Worm (Caenorhabditis elegans) whole organism, L4 larva: ENCODE data around the gene tbc-10.
A peak's percentile ranks its signal among the peaks of the same experiment; 100 is the strongest.

Experiments
- D1046.2 ChIP-seq: fragments of 200-800 bp; sonication (Bioruptor generic); IDR thresholded peaks from 2 replicates; pipeline ENCODE4 v1.3.6; 2022; ENCODE audit warnings: missing genetic modification characterization, missing compliant biosample characterization
- F10B5.3 ChIP-seq: sonication (generic microtip); optimal IDR thresholded peaks from 2 replicates; lab custom pipeline; 2016; ENCODE audit warnings: mild to moderate bottlenecking, missing genetic modification characterization, missing compliant biosample characterization
- F26F4.8 ChIP-seq: fragments of 200-800 bp; sonication (Bioruptor generic); conservative IDR thresholded peaks from 2 replicates; pipeline ENCODE4 v1.3.6; 2022; ENCODE audit warnings: missing genetic modification characterization, missing compliant biosample characterization
- Y105C5A.15 ChIP-seq: fragments of 200-800 bp; sonication (Bioruptor generic); IDR thresholded peaks from 2 replicates; pipeline ENCODE4 v1.3.6; 2022; ENCODE audit warnings: missing genetic modification characterization, missing compliant biosample characterization
- Y75B8A.6 ChIP-seq: fragments of 200-800 bp; sonication (Bioruptor generic); IDR thresholded peaks from 2 replicates; pipeline ENCODE4 v1.3.6; 2022; ENCODE audit warnings: missing genetic modification reagents, missing genetic modification characterization, missing compliant biosample characterization
- aha-1 ChIP-seq: fragments of 150-350 bp; peaks from one replicate; lab custom pipeline; 2014; ENCODE audit warnings: missing biosample characterization, missing genetic modification characterization
- aly-2 ChIP-seq: sonication (generic microtip); optimal IDR thresholded peaks from 2 replicates; lab custom pipeline; 2018; ENCODE audit warnings: missing biosample characterization, missing genetic modification characterization
- ceh-32 ChIP-seq: sonication (generic microtip); optimal IDR thresholded peaks from 2 replicates; lab custom pipeline; 2016; ENCODE audit warnings: mild to moderate bottlenecking, missing genetic modification characterization, missing compliant biosample characterization; ENCODE audit not compliant: poor library complexity
- ces-1 ChIP-seq: fragments of 150-350 bp; sonication (generic microtip); optimal IDR thresholded peaks from 4 replicates; lab custom pipeline; 2014; ENCODE audit warnings: missing biosample characterization, missing genetic modification reagents, missing genetic modification characterization
- cey-2 ChIP-seq: sonication (generic microtip); optimal IDR thresholded peaks from 3 replicates; lab custom pipeline; 2017; ENCODE audit warnings: missing genetic modification characterization, mild to moderate bottlenecking, missing compliant biosample characterization, antibody characterized with exemption, borderline replicate concordance; ENCODE audit not compliant: insufficient read depth
- daf-16 ChIP-seq, 3 experiments: sonication (generic microtip); optimal IDR thresholded peaks; 2 replicates each; lab custom pipeline; 2016 to 2017; ENCODE audit warnings: missing genetic modification characterization in 3 of 3, missing genetic modification reagents in 3 of 3, mild to moderate bottlenecking in 2 of 3, missing compliant biosample characterization in 2 of 3, missing biosample characterization in 1 of 3, moderate library complexity in 1 of 3
- dmd-9 ChIP-seq: fragments of 200-800 bp; sonication (Bioruptor generic); IDR thresholded peaks from 2 replicates; pipeline ENCODE4 v1.3.6; 2022; ENCODE audit warnings: missing genetic modification reagents, missing genetic modification characterization, missing compliant biosample characterization
- duxl-1 ChIP-seq: sonication (generic microtip); optimal IDR thresholded peaks from 2 replicates; lab custom pipeline; 2016; ENCODE audit warnings: mild to moderate bottlenecking, missing genetic modification characterization, moderate library complexity, missing compliant biosample characterization; ENCODE audit not compliant: poor library complexity
- dve-1 ChIP-seq: sonication (generic microtip); optimal IDR thresholded peaks from 2 replicates; lab custom pipeline; 2017; ENCODE audit warnings: antibody characterized with exemption, mild to moderate bottlenecking, missing genetic modification characterization, missing compliant biosample characterization; ENCODE audit not compliant: insufficient read depth
- gei-8 ChIP-seq: fragments of 200-800 bp; sonication (Bioruptor generic); optimal IDR thresholded peaks from 2 replicates; lab custom pipeline; 2018; ENCODE audit warnings: mild to moderate bottlenecking, missing genetic modification characterization, missing compliant biosample characterization
- hlh-11 ChIP-seq: fragments of 200-800 bp; sonication (Bioruptor generic); optimal IDR thresholded peaks from 2 replicates; lab custom pipeline; 2018; ENCODE audit warnings: mild to moderate bottlenecking, missing genetic modification characterization, missing compliant biosample characterization
- madf-5 ChIP-seq, 2 experiments: fragments of 200-800 bp; sonication (Bioruptor generic); IDR thresholded peaks; 2 replicates each; pipeline ENCODE4 v1.3.6; 2022; ENCODE audit warnings: missing compliant biosample characterization in 2 of 2, missing genetic modification characterization in 2 of 2
- mdt-29 ChIP-seq: fragments of 200-800 bp; sonication (Bioruptor generic); IDR thresholded peaks from 2 replicates; pipeline ENCODE4 v1.3.6; 2022; ENCODE audit warnings: missing genetic modification reagents, missing genetic modification characterization, missing compliant biosample characterization
- mes-2 ChIP-seq: sonication (generic microtip); optimal IDR thresholded peaks from 2 replicates; lab custom pipeline; 2016; ENCODE audit warnings: missing genotype, mild to moderate bottlenecking, missing genetic modification characterization, missing compliant biosample characterization; ENCODE audit not compliant: poor library complexity, severe bottlenecking
- nhr-10 ChIP-seq: fragments of 150-350 bp; optimal IDR thresholded peaks from 2 replicates; lab custom pipeline; 2014; ENCODE audit warnings: missing biosample characterization, missing genetic modification characterization
- nhr-102 ChIP-seq: sonication (generic microtip); optimal IDR thresholded peaks from 2 replicates; lab custom pipeline; 2016; ENCODE audit warnings: mild to moderate bottlenecking, missing genetic modification characterization, moderate library complexity, missing compliant biosample characterization
- nhr-28 ChIP-seq: fragments of 150-350 bp; optimal IDR thresholded peaks from 2 replicates; lab custom pipeline; 2014; ENCODE audit warnings: missing biosample characterization, missing genetic modification characterization
- nhr-42 ChIP-seq: fragments of 200-800 bp; sonication (Bioruptor generic); IDR thresholded peaks from 2 replicates; pipeline ENCODE4 v1.3.6; 2022; ENCODE audit warnings: missing genetic modification characterization, missing compliant biosample characterization
- nhr-76 ChIP-seq: fragments of 150-350 bp; optimal IDR thresholded peaks from 2 replicates; lab custom pipeline; 2014; ENCODE audit warnings: missing biosample characterization, missing genetic modification characterization
- pqm-1 ChIP-seq: sonication (generic microtip); optimal IDR thresholded peaks from 2 replicates; lab custom pipeline; 2017; ENCODE audit warnings: missing biosample characterization, missing genetic modification characterization
- sdz-12 ChIP-seq: fragments of 200-800 bp; sonication (Bioruptor generic); optimal IDR thresholded peaks from 2 replicates; lab custom pipeline; 2018; ENCODE audit warnings: mild to moderate bottlenecking, missing genetic modification characterization, missing compliant biosample characterization
- set-16 ChIP-seq: fragments of 200-800 bp; sonication (Bioruptor generic); IDR thresholded peaks from 2 replicates; pipeline ENCODE4 v1.3.6; 2022; ENCODE audit warnings: missing genetic modification reagents, missing genetic modification characterization, missing compliant biosample characterization
- spr-1 ChIP-seq: sonication (generic microtip); optimal IDR thresholded peaks from 2 replicates; lab custom pipeline; 2016; ENCODE audit warnings: mild to moderate bottlenecking, missing genetic modification characterization, missing compliant biosample characterization
- unc-62 ChIP-seq, 3 experiments: fragments of 150-350 bp in 1 of 3; sonication (generic microtip); optimal IDR thresholded peaks in 2 of 3; peaks in 1 of 3; 1 replicate in 1 of 3; 2 replicates in 2 of 3; lab custom pipeline; 2014 to 2017; ENCODE audit warnings: missing biosample characterization in 3 of 3, missing genetic modification characterization in 3 of 3, missing genetic modification reagents in 3 of 3, missing genotype in 1 of 3
- zag-1 ChIP-seq: fragments of 150-350 bp; optimal IDR thresholded peaks from 2 replicates; lab custom pipeline; 2014; ENCODE audit warnings: missing biosample characterization, missing genetic modification characterization
- zfp-2 ChIP-seq: sonication (generic microtip); optimal IDR thresholded peaks from 2 replicates; lab custom pipeline; 2016; ENCODE audit warnings: mild to moderate bottlenecking, missing genetic modification characterization, missing compliant biosample characterization
- ztf-11 ChIP-seq: fragments of 150-350 bp; optimal IDR thresholded peaks from 2 replicates; lab custom pipeline; 2014; ENCODE audit warnings: missing biosample characterization, missing genetic modification characterization
- ztf-7 ChIP-seq: fragments of 150-350 bp; optimal IDR thresholded peaks from 2 replicates; lab custom pipeline; 2014; ENCODE audit warnings: missing biosample characterization, missing genetic modification characterization

The tbc-10 gene

ce11 chrIII:1008091-1008490, 25.0 kb downstream of the tbc-10 start, which contains the start of gene clc-27 (continued):
- TF ChIP-seq sdz-12 (GFP tag; lab: Kevin White, UChicago), result no peak
- no peak for TF ChIP-seq ztf-11 (tag; lab: Kevin White, UChicago)
- TF ChIP-seq, all 104 proteins: peak for 3

- peak; percentile 71 for TF ChIP-seq set-16
Measured at ce11 chrIII:1009034-1009433, 26.0 kb downstream of the tbc-10 start.

- TF ChIP-seq madf-5 (GFP tag; IDR thresholded peaks at IDR 0.05; lab: Robert Waterston, UW) (no peak), set-16 (peak; percentile 45; the same call in 1 of the 2 replicates)
- TF ChIP-seq, all 104 proteins: peak for 1
Measured at ce11 chrIII:1009775-1010174, 26.7 kb downstream of the tbc-10 start, which contains the start of gene clc-24. TSS of gene clc-24 (plus strand) at chrIII:1010037.

- TF ChIP-seq Y105C5A.15, result no peak
- TF ChIP-seq nhr-10 (tag; lab: Kevin White, UChicago), result no peak
- no peak for TF ChIP-seq ceh-32 (tag; lab: Kevin White, UChicago)
- TF ChIP-seq dve-1 (tag; lab: Kevin White, UChicago), result no peak
- TF ChIP-seq zag-1, result no peak
- TF ChIP-seq F10B5.3, result no peak
- TF ChIP-seq cey-2 (tag; lab: Kevin White, UChicago), result no peak
- no peak for TF ChIP-seq set-16
- no peak for TF ChIP-seq gei-8 (GFP tag; lab: Kevin White, UChicago)
- no peak for TF ChIP-seq mes-2 (tag; lab: Kevin White, UChicago)
- no peak for TF ChIP-seq nhr-102
- TF ChIP-seq D1046.2, result no peak
- no peak for TF ChIP-seq mdt-29 (GFP tag; lab: Robert Waterston, UW)
- no peak for TF ChIP-seq ztf-11 (tag; lab: Kevin White, UChicago)
- TF ChIP-seq F26F4.8, result no peak
- no peak for TF ChIP-seq madf-5 (GFP tag; IDR thresholded peaks at IDR 0.05; lab: Robert Waterston, UW)
- no peak for TF ChIP-seq hlh-11 (tag; lab: Kevin White, UChicago)
Measured at ce11 chrIII:1016080-1016479, 33.0 kb downstream of the tbc-10 start, which contains the start of gene Y34F4.3. TSS of gene Y34F4.3 (minus strand) at chrIII:1016180.

DNA sequence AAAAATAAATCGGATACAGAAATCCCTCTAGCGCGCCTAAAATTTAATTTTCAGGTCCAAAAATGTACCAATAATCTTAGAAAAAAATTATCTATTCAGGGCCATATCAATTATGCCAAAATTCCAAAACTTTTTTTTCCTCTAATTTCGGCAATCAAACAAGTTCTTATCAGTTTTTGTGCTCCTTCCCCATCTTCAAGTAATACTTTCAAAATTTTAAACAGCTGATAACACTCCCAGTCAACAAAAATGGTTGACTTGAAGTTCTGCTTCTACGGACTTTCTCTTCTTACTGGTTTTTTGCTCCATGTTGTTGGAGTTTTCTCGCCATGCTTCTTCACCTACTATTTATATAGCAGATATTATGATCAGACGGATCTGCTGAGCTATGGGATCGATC, 37.7 kb downstream of the tbc-10 start, which contains the start of gene clc-23:
Gene clc-23, plus strand, starts transcription at position 223 of the 400 bp plus-strand sequence.
- TF ChIP-seq aha-1 (tag; lab: Kevin White, UChicago), result peak; percentile 11
- peak; percentile 56 for TF ChIP-seq pqm-1
- no peak for TF ChIP-seq daf-16 (GFP tag; optimal IDR thresholded peaks at IDR 0.05; lab: Kevin White, UChicago)
- peak; percentile 51 for TF ChIP-seq daf-16 (tag; optimal IDR thresholded peaks at IDR 0.05; lab: Kevin White, UChicago)
- TF ChIP-seq nhr-76 (tag; lab: Kevin White, UChicago), result no peak
- peak; percentile 16 for TF ChIP-seq nhr-28 (tag; lab: Kevin White, UChicago)

DNA sequence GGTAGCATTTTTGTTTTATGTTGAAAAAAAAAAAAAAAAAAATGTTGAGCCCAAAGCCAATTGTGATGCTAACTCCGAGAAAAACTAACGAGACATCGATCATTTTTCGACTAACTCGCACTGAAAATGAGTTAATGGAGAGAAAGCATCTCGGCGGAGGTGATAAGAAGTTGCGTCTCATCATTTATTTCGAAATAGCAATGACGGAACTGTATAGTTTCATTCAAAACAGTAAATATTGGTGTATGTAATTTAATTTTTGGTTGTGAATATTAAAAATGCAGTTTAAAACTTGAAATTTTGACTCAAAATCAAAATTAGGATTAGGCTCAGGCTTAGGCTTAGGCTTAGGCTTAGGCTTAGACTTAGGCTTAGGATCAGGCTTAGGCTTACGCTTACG, 43.2 kb downstream of the tbc-10 start, which contains the start of gene clc-25:
Gene clc-25, minus strand, starts transcription at position 101 of the 400 bp plus-strand sequence.
- TF ChIP-seq aly-2 (tag; lab: Kevin White, UChicago) (no peak), dve-1 (tag; lab: Kevin White, UChicago) (no peak), pqm-1 (peak; percentile 14), spr-1 (tag; lab: Kevin White, UChicago) (no peak), nhr-102 (no peak), Y75B8A.6 (GFP tag; lab: Robert Waterston, UW) (no peak), daf-16 (GFP tag; optimal IDR thresholded peaks at IDR 0.05; lab: Kevin White, UChicago) (no peak), daf-16 (tag; optimal IDR thresholded peaks at IDR 0.05; lab: Kevin White, UChicago) (peak; percentile 3), dmd-9 (GFP tag; lab: Robert Waterston, UW) (no peak), ztf-7 (tag; lab: Kevin White, UChicago) (no peak), ces-1 (GFP tag; lab: Kevin White, UChicago) (no peak), unc-62 (GFP tag; optimal IDR thresholded peaks at IDR 0.05 in 1 of 2; lab: Kevin White, UChicago) (peak in 1 of 2 experiments; percentile 69), unc-62 (tag; optimal IDR thresholded peaks at IDR 0.05; lab: Kevin White, UChicago) (no peak), duxl-1 (tag; lab: Kevin White, UChicago) (no peak), zfp-2 (no peak), cey-2 (tag; lab: Kevin White, UChicago) (no peak), nhr-28 (tag; lab: Kevin White, UChicago) (no peak), nhr-42 (no peak), hlh-11 (tag; lab: Kevin White, UChicago) (no peak)
